Worm (Caenorhabditis elegans) whole organism, late embryonic: Measurements from ENCODE around the gene Y37D8A.29.

ENCODE experiments used
- C38D4.7 ChIP-seq: fragments of 200-800 bp; sonication (Bioruptor generic); optimal IDR thresholded peaks from 2 replicates; lab custom pipeline; 2018; ENCODE audit warnings: mild to moderate bottlenecking, missing genetic modification characterization, moderate library complexity, missing compliant biosample characterization
- hlh-6 ChIP-seq: sonication (generic microtip); optimal IDR thresholded peaks from 2 replicates; lab custom pipeline; 2016; ENCODE audit warnings: missing genotype, missing genetic modification characterization, missing compliant biosample characterization

- TF ChIP-seq C38D4.7 (no peak), hlh-6 (tag; lab: Kevin White, UChicago) (no peak)
Measured at ce11 chrIII:12842858-12843257, 48.6 kb downstream of the Y37D8A.29 start.
